Fruit fly (Drosophila melanogaster) whole organism, pupa: ENCODE data around the gene msk.

Source experiments
- CG14655 ChIP-seq: fragments of 200-800 bp; sonication (Bioruptor generic); optimal IDR thresholded peaks from 3 replicates; lab custom pipeline; 2017; ENCODE audit warnings: mild to moderate bottlenecking, missing biosample characterization, missing genetic modification reagents, missing genetic modification characterization
- CG8159 ChIP-seq: fragments of 200-800 bp; sonication (Bioruptor generic); optimal IDR thresholded peaks from 3 replicates; lab custom pipeline; 2018; ENCODE audit warnings: missing biosample characterization, mild to moderate bottlenecking, missing genetic modification characterization, moderate library complexity
- D1 ChIP-seq: fragments of 200-800 bp; sonication (Bioruptor generic); optimal IDR thresholded peaks from 2 replicates; lab custom pipeline; 2018; ENCODE audit warnings: missing biosample characterization, mild to moderate bottlenecking, missing genetic modification characterization, moderate library complexity
- Ets98B ChIP-seq: fragments of 200-800 bp; sonication (Bioruptor generic); IDR thresholded peaks from 2 replicates; pipeline ENCODE4 v1.3.6; 2022; ENCODE audit warnings: missing biosample characterization, missing genetic modification characterization
- Pif1A ChIP-seq: fragments of 200-800 bp; sonication (Bioruptor generic); optimal IDR thresholded peaks from 3 replicates; lab custom pipeline; 2016; ENCODE audit warnings: missing biosample characterization, missing genetic modification characterization
- fd96Ca ChIP-seq: fragments of 200-800 bp; sonication (Bioruptor generic); IDR thresholded peaks from 3 replicates; pipeline ENCODE4 v1.3.6; 2022; ENCODE audit warnings: missing biosample characterization, missing genetic modification characterization
- gl ChIP-seq: fragments of 200-800 bp; sonication (Bioruptor generic); optimal IDR thresholded peaks from 2 replicates; lab custom pipeline; 2018; ENCODE audit warnings: missing biosample characterization, mild to moderate bottlenecking, missing genetic modification characterization

dm6 chr3L:8069860-8070259 lies 46.1 kb upstream of the msk start, which contains the start of gene CG42591:
- TF ChIP-seq D1 (tag; lab: Kevin White, UChicago) (no peak), CG14655 (GFP tag; lab: Kevin White, UChicago) (no peak), gl (tag; lab: Kevin White, UChicago) (no peak), CG8159 (tag; lab: Kevin White, UChicago) (no peak), Pif1A (no peak), fd96Ca (no peak), Ets98B (no peak)
